Fruit fly (Drosophila melanogaster): ENCODE results near the gene Ssdp.
A peak's percentile ranks its signal among the peaks of the same experiment; 100 is the strongest.

The Ssdp gene

dm6 chr3R:18185385-18185784, 14.0 kb downstream of the Ssdp start, which contains the start of the genes Arp5 and CG7208 (continued):
- TF ChIP-seq Drgx (GFP tag; IDR thresholded peaks at IDR 0.05) (0 out of 2 replicates have a peak, but pooled peaks have one; percentile 49), CG32767 (GFP tag; IDR thresholded peaks at IDR 0.05) (0 out of 2 replicates have a peak, but pooled peaks have one; percentile 21), ara (GFP tag; IDR thresholded peaks at IDR 0.05) (0 out of 2 replicates have a peak, but pooled peaks have one; percentile 31), sens-2 (GFP tag; IDR thresholded peaks at IDR 0.05) (no peak), Hr3 (GFP tag; optimal IDR thresholded peaks at IDR 0.05) (peak; percentile 75), CG10147 (GFP tag; optimal IDR thresholded peaks at IDR 0.05) (peak; percentile 59), CG16813 (GFP tag; IDR thresholded peaks at IDR 0.05; ENCODE audit: partially characterized antibody) (no peak), gfzf (GFP tag; optimal IDR thresholded peaks at IDR 0.05) (peak; percentile 39), CG11456 (GFP tag; IDR thresholded peaks at IDR 0.05) (0 out of 3 replicates have a peak, but pooled peaks have one; percentile 59), row (GFP tag; IDR thresholded peaks at IDR 0.05) (peak; percentile 84), cato (GFP tag; optimal IDR thresholded peaks at IDR 0.05; ENCODE audit: borderline replicate concordance) (peak; percentile 34), Dek (tag; optimal IDR thresholded peaks at IDR 0.05) (peak; percentile 70), CG9727 (GFP tag; optimal IDR thresholded peaks at IDR 0.05) (peak; percentile 64), CG1602 (GFP tag; optimal IDR thresholded peaks at IDR 0.05) (peak; percentile 54), lmd (GFP tag; IDR thresholded peaks at IDR 0.05) (peak; percentile 61; the same call in 1 of the 2 replicates), CG7987 (GFP tag; optimal IDR thresholded peaks at IDR 0.05) (peak; percentile 15), Adf1 (GFP tag; IDR thresholded peaks at IDR 0.05) (peak; percentile 39), CG12219 (GFP tag; optimal IDR thresholded peaks at IDR 0.05) (peak; percentile 7), CG6272 (GFP tag; IDR thresholded peaks at IDR 0.05) (peak; percentile 62), sr (GFP tag; IDR thresholded peaks at IDR 0.05) (no peak), kah (GFP tag; optimal IDR thresholded peaks at IDR 0.05) (no peak), Rx (GFP tag; IDR thresholded peaks at IDR 0.05) (no peak), CG5180 (GFP tag; optimal IDR thresholded peaks at IDR 0.05) (no peak), ro (GFP tag; IDR thresholded peaks at IDR 0.05) (peak; percentile 19; the same call in 1 of the 2 replicates), Usf (GFP tag; optimal IDR thresholded peaks at IDR 0.05) (peak; percentile 1), hkb (optimal IDR thresholded peaks at IDR 0.05) (no peak), hkb (GFP tag; IDR thresholded peaks at IDR 0.05) (peak; percentile 62), Max (GFP tag; optimal IDR thresholded peaks at IDR 0.05) (peak; percentile 78), CG2199 (GFP tag; IDR thresholded peaks at IDR 0.05) (no peak), sug (tag; optimal IDR thresholded peaks at IDR 0.05) (peak; percentile 76), Antp (GFP tag; optimal IDR thresholded peaks at IDR 0.05) (peak; percentile 17), lbe (GFP tag; optimal IDR thresholded peaks at IDR 0.05) (peak; percentile 56), amos (GFP tag; IDR thresholded peaks at IDR 0.05; ENCODE audit: partially characterized antibody) (peak; percentile 38; the same call in 1 of the 2 replicates), CG6791 (GFP tag; IDR thresholded peaks at IDR 0.05; ENCODE audit: partially characterized antibody) (no peak), insv (GFP tag; optimal IDR thresholded peaks at IDR 0.05) (peak in 1 of 2 experiments; percentile 20), nom (GFP tag; optimal IDR thresholded peaks at IDR 0.05) (no peak), slbo (GFP tag; IDR thresholded peaks at IDR 0.05) (peak; percentile 85), CG17829 (tag; optimal IDR thresholded peaks at IDR 0.05) (peak; percentile 51), lilli (GFP tag; optimal IDR thresholded peaks at IDR 0.05) (peak; percentile 86), CG12942 (GFP tag; optimal IDR thresholded peaks at IDR 0.05) (peak; percentile 69), CG10321 (GFP tag; IDR thresholded peaks at IDR 0.05) (no peak), jumu (GFP tag; optimal IDR thresholded peaks at IDR 0.05) (peak; percentile 49), CG30403 (GFP tag; optimal IDR thresholded peaks at IDR 0.05) (peak; percentile 84), CG10431 (GFP tag; optimal IDR thresholded peaks at IDR 0.05) (no peak), vfl (GFP tag; optimal IDR thresholded peaks at IDR 0.05) (peak; percentile 54), Nf-YC (tag; optimal IDR thresholded peaks at IDR 0.05) (peak; percentile 65), grau (tag; optimal IDR thresholded peaks at IDR 0.05) (peak; percentile 79), CG3838 (GFP tag; optimal IDR thresholded peaks at IDR 0.05) (peak; percentile 25), org-1 (GFP tag; optimal IDR thresholded peaks at IDR 0.05) (no peak), Sry-δ (GFP tag; optimal IDR thresholded peaks at IDR 0.05) (peak; percentile 32), CG4730 (GFP tag; IDR thresholded peaks at IDR 0.05) (no peak)

Data from whole organism, embryonic.